Fruit fly (Drosophila melanogaster) S2 (cell line): ENCODE data around the gene Diedel2.

ENCODE experiments used
- CG8478 ChIP-seq: fragments of >200 bp; optimal IDR thresholded peaks from 2 replicates; lab custom pipeline; 2018
- CTCF ChIP-seq, 2 experiments: fragments of >200 bp; optimal IDR thresholded peaks; 2 replicates each; lab custom pipeline; 2018

DNA sequence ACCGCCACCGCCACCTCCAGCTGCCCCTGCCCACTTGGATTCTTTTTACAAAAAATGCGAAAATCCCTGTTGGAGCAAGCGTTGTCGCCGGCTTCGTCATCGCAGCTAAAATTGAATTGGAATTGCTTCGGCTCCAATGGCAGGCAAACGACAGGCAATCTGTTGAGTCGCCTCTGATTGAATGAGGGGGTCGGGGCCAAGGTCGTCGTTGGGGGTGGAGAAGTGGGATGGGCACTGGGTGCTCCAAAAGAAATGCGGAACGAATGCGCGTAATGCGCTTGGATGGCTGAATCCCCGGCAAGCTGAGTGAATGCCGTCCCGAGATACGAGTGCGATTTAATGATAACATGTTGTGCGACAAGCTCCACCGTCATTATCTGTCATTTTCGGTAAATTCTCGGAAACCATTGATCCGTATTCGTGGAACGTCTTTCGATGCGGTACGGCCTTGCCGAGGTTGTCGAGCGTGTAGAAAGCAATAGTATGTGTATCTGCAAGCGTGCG lies 9.5 kb downstream of the Diedel2 start:
- TF ChIP-seq CTCF (optimal IDR thresholded peaks at IDR 0.05; lab: Kevin White, UChicago) (no peak), CG8478 (no peak)
